Fruit fly (Drosophila melanogaster) whole organism, adult: ENCODE results near the gene CaMKI.

Experiments used
- CG11617 ChIP-seq: fragments of 200-800 bp; sonication (Bioruptor generic); optimal IDR thresholded peaks from 2 replicates; lab custom pipeline; 2017; ENCODE audit warnings: mild to moderate bottlenecking, missing biosample characterization, missing genetic modification reagents, missing genetic modification characterization
- CG12768 ChIP-seq: fragments of 200-800 bp; sonication (Bioruptor generic); optimal IDR thresholded peaks from 2 replicates; lab custom pipeline; 2017; ENCODE audit warnings: missing biosample characterization, missing genetic modification characterization, mild to moderate bottlenecking, moderate library complexity, missing genetic modification reagents
- CG14711 ChIP-seq: fragments of 200-800 bp; sonication (Bioruptor generic); optimal IDR thresholded peaks from 2 replicates; lab custom pipeline; 2018; ENCODE audit warnings: missing biosample characterization, mild to moderate bottlenecking, missing genetic modification characterization, moderate library complexity
- CG1620 ChIP-seq: fragments of 200-800 bp; sonication (Bioruptor generic); optimal IDR thresholded peaks from 2 replicates; lab custom pipeline; 2016; ENCODE audit warnings: missing biosample characterization, missing genetic modification characterization
- CG33017 ChIP-seq: fragments of 200-800 bp; sonication (Bioruptor generic); optimal IDR thresholded peaks from 2 replicates; lab custom pipeline; 2018; ENCODE audit warnings: missing biosample characterization, mild to moderate bottlenecking, missing genetic modification characterization, moderate library complexity
- CG5204 ChIP-seq: fragments of 200-800 bp; sonication (Bioruptor generic); optimal IDR thresholded peaks from 2 replicates; lab custom pipeline; 2016; ENCODE audit warnings: missing biosample characterization, missing genetic modification characterization
- CG7045 ChIP-seq: fragments of 200-800 bp; sonication (Bioruptor generic); optimal IDR thresholded peaks from 2 replicates; lab custom pipeline; 2017; ENCODE audit warnings: missing biosample characterization, mild to moderate bottlenecking, missing genetic modification characterization
- CG7101 ChIP-seq: fragments of 200-800 bp; sonication (Bioruptor generic); optimal IDR thresholded peaks from 2 replicates; lab custom pipeline; 2018; ENCODE audit warnings: missing biosample characterization, mild to moderate bottlenecking, missing genetic modification characterization, moderate library complexity
- Clk ChIP-seq: fragments of 200-800 bp; sonication (Bioruptor generic); optimal IDR thresholded peaks from 2 replicates; lab custom pipeline; 2017; ENCODE audit warnings: missing biosample characterization, missing genetic modification characterization
- Crg-1 ChIP-seq: fragments of 200-800 bp; sonication (Bioruptor generic); optimal IDR thresholded peaks from 2 replicates; lab custom pipeline; 2016; ENCODE audit warnings: missing biosample characterization, missing genetic modification characterization
- Hr96 ChIP-seq: fragments of 200-800 bp; sonication (Bioruptor generic); optimal IDR thresholded peaks from 2 replicates; lab custom pipeline; 2016; ENCODE audit warnings: missing biosample characterization, missing genetic modification characterization
- Mnt ChIP-seq: fragments of 200-800 bp; sonication (Bioruptor generic); optimal IDR thresholded peaks from 2 replicates; lab custom pipeline; 2016; ENCODE audit warnings: missing biosample characterization, mild to moderate bottlenecking, missing genetic modification characterization
- bab1 ChIP-seq: fragments of 200-800 bp; sonication (Bioruptor generic); optimal IDR thresholded peaks from 3 replicates; lab custom pipeline; 2019; ENCODE audit warnings: missing biosample characterization, mild to moderate bottlenecking, missing genetic modification characterization, moderate library complexity
- cic ChIP-seq: fragments of 200-800 bp; sonication (Bioruptor generic); optimal IDR thresholded peaks from 2 replicates; lab custom pipeline; 2017; ENCODE audit warnings: missing biosample characterization, mild to moderate bottlenecking, missing genetic modification characterization, moderate library complexity
- cnc ChIP-seq, 2 experiments: fragments of >200 bp; optimal IDR thresholded peaks; 2 replicates each; lab custom pipeline; 2017
- kay ChIP-seq: fragments of 200-800 bp; sonication (Bioruptor generic); peaks from one replicate; lab custom pipeline; 2016; ENCODE audit warnings: missing biosample characterization, missing genetic modification characterization, borderline replicate concordance
- ovo ChIP-seq: fragments of 200-800 bp; sonication (Bioruptor generic); optimal IDR thresholded peaks from 2 replicates; lab custom pipeline; 2016; ENCODE audit warnings: missing biosample characterization, missing genetic modification characterization
- pad ChIP-seq: fragments of 200-800 bp; sonication (Bioruptor generic); optimal IDR thresholded peaks from 3 replicates; lab custom pipeline; 2017; ENCODE audit warnings: missing biosample characterization, missing genetic modification characterization, mild to moderate bottlenecking, moderate library complexity, missing genetic modification reagents
- tj ChIP-seq: fragments of 200-800 bp; sonication (Bioruptor generic); optimal IDR thresholded peaks from 3 replicates; lab custom pipeline; 2017; ENCODE audit warnings: missing biosample characterization, mild to moderate bottlenecking, missing genetic modification characterization, moderate library complexity
- toe ChIP-seq: fragments of 200-800 bp; sonication (Bioruptor generic); optimal IDR thresholded peaks from 2 replicates; lab custom pipeline; 2016; ENCODE audit warnings: missing biosample characterization, missing genetic modification characterization

CaMKI gene

dm6 chr4:443592-444257 lies 1.6 kb upstream of the CaMKI start, which contains the start of gene lgs:
Gene lgs (minus strand): TSS chr4:443911.
- TF ChIP-seq CG7101 = peak; percentile 20
- peak; percentile 44 for TF ChIP-seq tj (GFP tag; lab: Kevin White, UChicago)
- peak; percentile 23 for TF ChIP-seq CG1620 (GFP tag; lab: Kevin White, UChicago)
- no peak for TF ChIP-seq CG14711 (tag; lab: Kevin White, UChicago)
- TF ChIP-seq bab1 (GFP tag; lab: Kevin White, UChicago) = peak; percentile 36

dm6 chr4:445931-446526 lies 725 bp downstream of the CaMKI start:
- TF ChIP-seq ovo (GFP tag; lab: Kevin White, UChicago) = no peak
- TF ChIP-seq bab1 (GFP tag; lab: Kevin White, UChicago) = peak; percentile 32
- no peak for TF ChIP-seq cic
- TF ChIP-seq Crg-1 = peak; percentile 11
- no peak for TF ChIP-seq CG7101
- TF ChIP-seq CG7045 = peak; percentile 24
- TF ChIP-seq CG1620 (GFP tag; lab: Kevin White, UChicago) = no peak
- TF ChIP-seq CG14711 (tag; lab: Kevin White, UChicago) = peak; percentile 1
- peak; percentile 95 for TF ChIP-seq kay (GFP tag; lab: Kevin White, UChicago)
- TF ChIP-seq Hr96 (GFP tag; lab: Kevin White, UChicago) = no peak
- no peak for TF ChIP-seq toe (GFP tag; lab: Kevin White, UChicago)
- no peak for TF ChIP-seq cnc (optimal IDR thresholded peaks at IDR 0.05; lab: Kevin White, UChicago)
- TF ChIP-seq Clk (GFP tag; lab: Kevin White, UChicago) = no peak
- TF ChIP-seq CG33017 (tag; lab: Kevin White, UChicago) = peak; percentile 26
- TF ChIP-seq tj (GFP tag; lab: Kevin White, UChicago) = peak; percentile 36
- TF ChIP-seq pad (GFP tag; lab: Kevin White, UChicago) = no peak
- peak; percentile 26 for TF ChIP-seq Mnt
- TF ChIP-seq CG11617 (GFP tag; lab: Kevin White, UChicago) = no peak
- TF ChIP-seq CG12768 (GFP tag; lab: Kevin White, UChicago) = peak; percentile 44
- peak; percentile 49 for TF ChIP-seq CG5204 (GFP tag; lab: Kevin White, UChicago)

dm6 chr4:448126-448525 lies 2.8 kb downstream of the CaMKI start:
- peak; percentile 92 for TF ChIP-seq kay (GFP tag; lab: Kevin White, UChicago)
- TF ChIP-seq CG1620 (GFP tag; lab: Kevin White, UChicago) = no peak
- no peak for TF ChIP-seq CG11617 (GFP tag; lab: Kevin White, UChicago)
- TF ChIP-seq Hr96 (GFP tag; lab: Kevin White, UChicago) = no peak

dm6 chr4:448993-449392 lies 3.7 kb downstream of the CaMKI start:
- TF ChIP-seq kay (GFP tag; lab: Kevin White, UChicago) (peak; percentile 75), pad (GFP tag; lab: Kevin White, UChicago) (no peak)

DNA sequence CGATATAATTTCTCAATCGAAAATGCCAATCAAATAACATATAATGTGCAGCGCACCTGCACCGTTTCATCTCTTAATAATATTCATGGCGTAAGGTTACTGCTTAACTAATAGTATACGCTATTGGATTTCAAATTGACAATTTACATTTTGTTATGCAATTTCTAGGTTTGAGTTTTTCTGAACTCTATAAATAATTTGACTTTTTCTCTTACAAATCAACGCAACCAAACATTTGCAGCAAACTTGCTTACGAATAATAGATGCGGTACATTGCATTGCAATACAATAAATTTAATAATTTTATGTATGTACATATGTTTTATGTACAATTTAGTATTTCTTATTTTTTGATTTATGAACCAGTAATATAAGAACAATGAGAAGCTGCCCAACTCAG lies 8.0 kb downstream of the CaMKI start:
- TF ChIP-seq kay (GFP tag; lab: Kevin White, UChicago) (peak; percentile 90), CG5204 (GFP tag; lab: Kevin White, UChicago) (no peak)

DNA sequence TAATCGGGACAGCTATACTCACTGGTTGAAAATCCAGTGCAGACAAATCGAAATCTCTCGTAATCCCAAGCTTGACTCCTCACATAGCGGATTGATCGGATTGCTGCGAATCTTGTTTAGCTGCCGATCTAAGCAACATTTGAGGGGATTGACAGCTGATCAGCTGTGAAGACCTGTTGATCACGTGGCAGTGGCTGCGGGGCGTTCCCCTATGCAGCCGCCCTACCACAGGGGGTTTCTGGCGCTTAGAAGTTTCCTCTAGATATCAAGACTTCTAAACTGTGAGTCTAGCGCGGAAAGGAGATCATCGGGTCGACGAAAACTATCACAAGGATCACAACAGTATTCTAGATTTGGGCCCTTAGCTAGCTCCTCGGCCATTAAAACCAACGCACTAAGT lies 13.3 kb downstream of the CaMKI start:
- no peak for TF ChIP-seq cnc (optimal IDR thresholded peaks at IDR 0.05; lab: Kevin White, UChicago)
- TF ChIP-seq CG7101 = no peak
- TF ChIP-seq bab1 (GFP tag; lab: Kevin White, UChicago) = no peak
- no peak for TF ChIP-seq ovo (GFP tag; lab: Kevin White, UChicago)
- no peak for TF ChIP-seq CG5204 (GFP tag; lab: Kevin White, UChicago)
- TF ChIP-seq toe (GFP tag; lab: Kevin White, UChicago) = no peak
- no peak for TF ChIP-seq kay (GFP tag; lab: Kevin White, UChicago)
- no peak for TF ChIP-seq CG1620 (GFP tag; lab: Kevin White, UChicago)
- no peak for TF ChIP-seq Crg-1

DNA sequence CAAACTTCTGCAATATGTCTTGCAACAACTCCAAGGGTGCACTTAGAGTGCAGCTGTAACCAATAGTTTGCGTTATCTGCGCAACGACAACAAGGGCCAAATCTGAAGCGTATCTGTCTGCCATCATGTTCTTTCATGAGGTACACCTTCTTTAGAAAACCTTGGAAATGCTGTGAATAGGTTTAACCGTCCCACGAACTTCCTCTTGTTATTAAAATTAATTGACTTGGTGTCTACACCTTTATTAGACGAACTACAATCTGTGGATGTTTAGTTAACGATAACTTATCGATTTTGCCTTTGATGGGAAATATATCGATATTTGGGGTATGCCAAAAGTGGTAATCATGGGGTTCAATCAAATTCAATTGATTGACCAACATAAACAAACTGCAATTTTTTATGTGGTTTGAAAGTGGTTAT lies 21.2 kb downstream of the CaMKI start, which contains the start of gene Taf3:
TSS of gene Taf3 (minus strand) at position 286 of the 423 bp plus-strand sequence.
- no peak for TF ChIP-seq kay (GFP tag; lab: Kevin White, UChicago)
- TF ChIP-seq Crg-1 = no peak
- no peak for TF ChIP-seq pad (GFP tag; lab: Kevin White, UChicago)
- TF ChIP-seq cic = no peak
- no peak for TF ChIP-seq CG14711 (tag; lab: Kevin White, UChicago)
- TF ChIP-seq Hr96 (GFP tag; lab: Kevin White, UChicago) = no peak
- TF ChIP-seq toe (GFP tag; lab: Kevin White, UChicago) = no peak
- no peak for TF ChIP-seq CG33017 (tag; lab: Kevin White, UChicago)
- TF ChIP-seq CG11617 (GFP tag; lab: Kevin White, UChicago) = no peak
- TF ChIP-seq ovo (GFP tag; lab: Kevin White, UChicago) = no peak
- TF ChIP-seq CG5204 (GFP tag; lab: Kevin White, UChicago) = no peak
- TF ChIP-seq CG7101 = no peak
- TF ChIP-seq cnc (optimal IDR thresholded peaks at IDR 0.05; lab: Kevin White, UChicago) = no peak
- peak; percentile 16 for TF ChIP-seq CG12768 (GFP tag; lab: Kevin White, UChicago)
- TF ChIP-seq CG1620 (GFP tag; lab: Kevin White, UChicago) = no peak
- TF ChIP-seq bab1 (GFP tag; lab: Kevin White, UChicago) = peak; percentile 66
